Fruit fly (Drosophila melanogaster) whole organism, prepupa: Measurements from ENCODE around the gene gry.

ENCODE experiments used
- Blimp-1 ChIP-seq: fragments of 200-800 bp; sonication (Bioruptor generic); optimal IDR thresholded peaks from 3 replicates; lab custom pipeline; 2017; ENCODE audit warnings: missing biosample characterization, missing genetic modification characterization, mild to moderate bottlenecking, moderate library complexity, missing genetic modification reagents
- CG10631 ChIP-seq: fragments of 200-800 bp; sonication (Bioruptor generic); optimal IDR thresholded peaks from 2 replicates; lab custom pipeline; 2016; ENCODE audit warnings: missing biosample characterization, missing genetic modification characterization
- CG10669 ChIP-seq: fragments of 200-800 bp; sonication (Bioruptor generic); optimal IDR thresholded peaks from 3 replicates; lab custom pipeline; 2018; ENCODE audit warnings: missing biosample characterization, mild to moderate bottlenecking, missing genetic modification characterization, moderate library complexity
- CG11294 ChIP-seq: fragments of 200-800 bp; sonication (Bioruptor generic); IDR thresholded peaks from 2 replicates; pipeline ENCODE4 v1.3.6; 2022; ENCODE audit warnings: missing biosample characterization, missing genetic modification characterization
- CG11762 ChIP-seq: fragments of 200-800 bp; sonication (Bioruptor generic); optimal IDR thresholded peaks from 3 replicates; lab custom pipeline; 2016; ENCODE audit warnings: missing biosample characterization, missing genetic modification characterization; ENCODE audit not compliant: insufficient read depth
- CG11902 ChIP-seq: fragments of 200-800 bp; sonication (Bioruptor generic); optimal IDR thresholded peaks from 3 replicates; lab custom pipeline; 2016; ENCODE audit warnings: missing biosample characterization, missing genetic modification characterization
- CG15336 ChIP-seq: fragments of 200-800 bp; sonication (Bioruptor generic); IDR thresholded peaks from 2 replicates; pipeline ENCODE4 v1.3.6; 2022; ENCODE audit warnings: missing biosample characterization, missing genetic modification characterization
- CG1621 ChIP-seq: fragments of 200-800 bp; sonication (Bioruptor generic); optimal IDR thresholded peaks from 3 replicates; lab custom pipeline; 2018; ENCODE audit warnings: missing biosample characterization, mild to moderate bottlenecking, missing genetic modification characterization
- CG16779 ChIP-seq: fragments of 200-800 bp; sonication (Bioruptor generic); optimal IDR thresholded peaks from 3 replicates; lab custom pipeline; 2017; ENCODE audit warnings: missing biosample characterization, mild to moderate bottlenecking, missing genetic modification characterization
- CG31627 ChIP-seq: fragments of 200-800 bp; sonication (Bioruptor generic); optimal IDR thresholded peaks from 3 replicates; lab custom pipeline; 2016; ENCODE audit warnings: missing biosample characterization, missing genetic modification characterization
- CG32006 ChIP-seq: fragments of 200-800 bp; sonication (Bioruptor generic); optimal IDR thresholded peaks from 3 replicates; lab custom pipeline; 2017; ENCODE audit warnings: missing biosample characterization, mild to moderate bottlenecking, missing genetic modification characterization
- CG3919 ChIP-seq: fragments of 200-800 bp; sonication (Bioruptor generic); optimal IDR thresholded peaks from 3 replicates; lab custom pipeline; 2016; ENCODE audit warnings: missing biosample characterization, missing genetic modification characterization
- CG6163 ChIP-seq: fragments of 200-800 bp; sonication (Bioruptor generic); IDR thresholded peaks from 3 replicates; pipeline ENCODE4 v1.3.6; 2022; ENCODE audit warnings: missing biosample characterization, missing genetic modification characterization
- CG6276 ChIP-seq: fragments of 200-800 bp; sonication (Bioruptor generic); optimal IDR thresholded peaks from 2 replicates; lab custom pipeline; 2017; ENCODE audit warnings: missing biosample characterization, mild to moderate bottlenecking, missing genetic modification characterization
- CG6808 ChIP-seq: fragments of 200-800 bp; sonication (Bioruptor generic); optimal IDR thresholded peaks from 3 replicates; lab custom pipeline; 2017; ENCODE audit warnings: missing biosample characterization, missing genetic modification characterization, mild to moderate bottlenecking, moderate library complexity, missing genetic modification reagents
- CG6854 ChIP-seq: fragments of 200-800 bp; sonication (Bioruptor generic); optimal IDR thresholded peaks from 2 replicates; lab custom pipeline; 2017; ENCODE audit warnings: missing biosample characterization, mild to moderate bottlenecking, missing genetic modification characterization
- CG9139 ChIP-seq: fragments of 200-800 bp; sonication (Bioruptor generic); optimal IDR thresholded peaks from 3 replicates; lab custom pipeline; 2017; ENCODE audit warnings: missing biosample characterization, mild to moderate bottlenecking, missing genetic modification characterization
- Eip78C ChIP-seq: fragments of 200-800 bp; sonication (Bioruptor generic); peaks from one replicate; lab custom pipeline; 2016; ENCODE audit warnings: missing biosample characterization, missing genetic modification characterization
- Ets21C ChIP-seq: fragments of 200-800 bp; sonication (Bioruptor generic); optimal IDR thresholded peaks from 3 replicates; lab custom pipeline; 2016; ENCODE audit warnings: missing biosample characterization, missing genetic modification characterization
- Ets96B ChIP-seq: fragments of 200-800 bp; optimal IDR thresholded peaks from 2 replicates; lab custom pipeline; 2019; ENCODE audit warnings: missing biosample characterization, mild to moderate bottlenecking, missing genetic modification characterization, moderate library complexity
- Gug ChIP-seq: fragments of 200-800 bp; sonication (Bioruptor generic); IDR thresholded peaks from 2 replicates; pipeline ENCODE4 v1.3.6; 2022; ENCODE audit warnings: missing biosample characterization, missing genetic modification characterization
- Hr38 ChIP-seq: sonication (Bioruptor generic); optimal IDR thresholded peaks from 2 replicates; lab custom pipeline; 2016; ENCODE audit warnings: missing biosample characterization, missing genetic modification characterization
- Hr39 ChIP-seq: fragments of 200-800 bp; sonication (Bioruptor generic); optimal IDR thresholded peaks from 2 replicates; lab custom pipeline; 2016; ENCODE audit warnings: missing biosample characterization, missing genetic modification characterization
- Hr4 ChIP-seq: fragments of 200-800 bp; sonication (Bioruptor generic); optimal IDR thresholded peaks from 3 replicates; lab custom pipeline; 2016; ENCODE audit warnings: missing biosample characterization, missing genetic modification characterization
- Met ChIP-seq: fragments of 200-800 bp; sonication (Bioruptor generic); optimal IDR thresholded peaks from 3 replicates; lab custom pipeline; 2016; ENCODE audit warnings: missing biosample characterization, missing genetic modification characterization
- OdsH ChIP-seq: fragments of 200-800 bp; sonication (Bioruptor generic); optimal IDR thresholded peaks from 3 replicates; lab custom pipeline; 2016; ENCODE audit warnings: missing biosample characterization, missing genetic modification characterization
- Smox ChIP-seq: fragments of 200-800 bp; sonication (Bioruptor generic); optimal IDR thresholded peaks from 3 replicates; lab custom pipeline; 2016; ENCODE audit warnings: missing biosample characterization, missing genetic modification characterization
- Sox14 ChIP-seq: fragments of 200-800 bp; sonication (Bioruptor generic); optimal IDR thresholded peaks from 3 replicates; lab custom pipeline; 2016; ENCODE audit warnings: missing biosample characterization, missing genetic modification characterization
- acj6 ChIP-seq: fragments of 200-800 bp; sonication (Bioruptor generic); optimal IDR thresholded peaks from 3 replicates; lab custom pipeline; 2016; ENCODE audit warnings: missing biosample characterization, missing genetic modification characterization
- cyc ChIP-seq: fragments of 200-800 bp; sonication (Bioruptor generic); optimal IDR thresholded peaks from 3 replicates; lab custom pipeline; 2016; ENCODE audit warnings: missing biosample characterization, missing genetic modification characterization
- dsx ChIP-seq: fragments of 200-800 bp; optimal IDR thresholded peaks from 3 replicates; lab custom pipeline; 2019; ENCODE audit warnings: missing biosample characterization, mild to moderate bottlenecking, missing genetic modification characterization, moderate library complexity; ENCODE audit not compliant: poor library complexity, severe bottlenecking
- esn ChIP-seq: fragments of 200-800 bp; sonication (Bioruptor generic); optimal IDR thresholded peaks from 2 replicates; lab custom pipeline; 2016; ENCODE audit warnings: missing biosample characterization, mild to moderate bottlenecking, missing genetic modification characterization, moderate library complexity
- fd59A ChIP-seq: fragments of 200-800 bp; sonication (Bioruptor generic); optimal IDR thresholded peaks from 2 replicates; lab custom pipeline; 2017; ENCODE audit warnings: missing biosample characterization, mild to moderate bottlenecking, missing genetic modification characterization, missing genetic modification reagents
- fd85E ChIP-seq: fragments of 200-800 bp; sonication (Bioruptor generic); optimal IDR thresholded peaks from 3 replicates; lab custom pipeline; 2016; ENCODE audit warnings: missing biosample characterization, missing genetic modification characterization
- fkh ChIP-seq: fragments of 200-800 bp; sonication (Bioruptor generic); optimal IDR thresholded peaks from 3 replicates; lab custom pipeline; 2017; ENCODE audit warnings: missing biosample characterization, mild to moderate bottlenecking, missing genetic modification characterization, moderate library complexity
- lz ChIP-seq: fragments of 200-800 bp; sonication (Bioruptor generic); optimal IDR thresholded peaks from 3 replicates; lab custom pipeline; 2016; ENCODE audit warnings: missing biosample characterization, missing genetic modification characterization
- net ChIP-seq: fragments of 200-800 bp; sonication (Bioruptor generic); optimal IDR thresholded peaks from 3 replicates; lab custom pipeline; 2016; ENCODE audit warnings: missing biosample characterization, missing genetic modification characterization
- pdm3 ChIP-seq: fragments of 200-800 bp; sonication (Bioruptor generic); optimal IDR thresholded peaks from 3 replicates; lab custom pipeline; 2016; ENCODE audit warnings: missing biosample characterization, missing genetic modification characterization
- salr ChIP-seq, 2 experiments: fragments of 200-800 bp; sonication (Bioruptor generic); optimal IDR thresholded peaks; 3 replicates each; lab custom pipeline; 2016 to 2018; ENCODE audit warnings: missing biosample characterization in 2 of 2, missing genetic modification characterization in 2 of 2, mild to moderate bottlenecking in 1 of 2
- ss ChIP-seq, 2 experiments: fragments of 200-800 bp; sonication (Bioruptor generic); optimal IDR thresholded peaks; 2 replicates in 1 of 2; 3 replicates in 1 of 2; lab custom pipeline; 2017 to 2018; ENCODE audit warnings: mild to moderate bottlenecking in 2 of 2, missing biosample characterization in 2 of 2, missing genetic modification characterization in 2 of 2, moderate library complexity in 1 of 2
- svp ChIP-seq: fragments of 200-800 bp; sonication (Bioruptor generic); peaks from one replicate; lab custom pipeline; 2016; ENCODE audit warnings: missing biosample characterization, missing genetic modification characterization
- topi ChIP-seq: fragments of 200-800 bp; sonication (Bioruptor generic); optimal IDR thresholded peaks from 3 replicates; lab custom pipeline; 2016; ENCODE audit warnings: missing biosample characterization, missing genetic modification characterization
- vri ChIP-seq: fragments of 200-800 bp; sonication (Bioruptor generic); optimal IDR thresholded peaks from 3 replicates; lab custom pipeline; 2016; ENCODE audit warnings: missing biosample characterization, mild to moderate bottlenecking, missing genetic modification characterization

Gene gry

dm6 chr3L:3194059-3194458 is 4.8 kb upstream of the gry start (continued):
- TF ChIP-seq net (GFP tag; lab: Kevin White, UChicago), result peak; percentile 98
- TF ChIP-seq vri (GFP tag; lab: Kevin White, UChicago), result peak; percentile 94
- peak; percentile 93 for TF ChIP-seq fd85E (GFP tag; lab: Kevin White, UChicago)
- peak; percentile 15 for TF ChIP-seq fkh (GFP tag; lab: Kevin White, UChicago)
- peak; percentile 98 for TF ChIP-seq CG6276 (GFP tag; lab: Kevin White, UChicago)
- peak; percentile 97 for TF ChIP-seq acj6 (GFP tag; lab: Kevin White, UChicago)
- peak; percentile 96 for TF ChIP-seq Hr4 (GFP tag; lab: Kevin White, UChicago)
- peak; percentile 93 for TF ChIP-seq CG16779 (tag; lab: Kevin White, UChicago)
- peak; percentile 99 for TF ChIP-seq CG15336 (GFP tag; lab: Robert Waterston, UW)
- peak; percentile 94 for TF ChIP-seq CG11294 (GFP tag; lab: Robert Waterston, UW)
- peak; percentile 98 for TF ChIP-seq OdsH (GFP tag; lab: Kevin White, UChicago)
- TF ChIP-seq CG6163 (GFP tag; lab: Robert Waterston, UW), result peak; percentile 99
- TF ChIP-seq pdm3, result peak; percentile 97
- TF ChIP-seq CG10631 (GFP tag; lab: Kevin White, UChicago), result peak; percentile 98
- TF ChIP-seq topi (GFP tag; lab: Kevin White, UChicago), result peak; percentile 96
- peak; percentile 97 for TF ChIP-seq Met (GFP tag; lab: Kevin White, UChicago)
- TF ChIP-seq Ets21C (GFP tag; lab: Kevin White, UChicago), result peak; percentile 82
- TF ChIP-seq Gug (GFP tag; lab: Robert Waterston, UW), result peak; percentile 98
- TF ChIP-seq Hr38 (GFP tag; lab: Kevin White, UChicago), result no peak
- peak; percentile 93 for TF ChIP-seq CG11902 (GFP tag; lab: Kevin White, UChicago)
- TF ChIP-seq, all 60 proteins: peak for 59

- TF ChIP-seq Ets21C (GFP tag; lab: Kevin White, UChicago), result peak; percentile 5
- peak; percentile 9 for TF ChIP-seq dsx
- TF ChIP-seq Sox14, result peak; percentile 29
- no peak for TF ChIP-seq CG11762 (GFP tag; lab: Kevin White, UChicago)
- TF ChIP-seq svp, result peak; percentile 65
- TF ChIP-seq Smox (GFP tag; lab: Kevin White, UChicago), result peak; percentile 31
- peak; percentile 3 for TF ChIP-seq CG6808 (GFP tag; lab: Kevin White, UChicago)
- TF ChIP-seq ss (GFP tag; optimal IDR thresholded peaks at IDR 0.05; lab: Kevin White, UChicago), result peak in 1 of 2 experiments; percentile 23
- TF ChIP-seq CG6854 (GFP tag; lab: Kevin White, UChicago), result peak; percentile 26
- TF ChIP-seq cyc, result peak; percentile 17
- peak; percentile 33 for TF ChIP-seq topi (GFP tag; lab: Kevin White, UChicago)
- no peak for TF ChIP-seq CG6276 (GFP tag; lab: Kevin White, UChicago)
- no peak for TF ChIP-seq CG16779 (tag; lab: Kevin White, UChicago)
- TF ChIP-seq Eip78C (GFP tag; lab: Kevin White, UChicago), result peak; percentile 56
- no peak for TF ChIP-seq net (GFP tag; lab: Kevin White, UChicago)
- peak; percentile 26 for TF ChIP-seq pdm3
- no peak for TF ChIP-seq CG10669 (GFP tag; lab: Kevin White, UChicago)
- no peak for TF ChIP-seq OdsH (GFP tag; lab: Kevin White, UChicago)
- TF ChIP-seq lz (GFP tag; lab: Kevin White, UChicago), result peak; percentile 38
- peak; percentile 20 for TF ChIP-seq Hr39 (GFP tag; lab: Kevin White, UChicago)
- TF ChIP-seq esn (GFP tag; lab: Kevin White, UChicago), result peak; percentile 45
- TF ChIP-seq CG31627, result peak; percentile 28
Observed at dm6 chr3L:3197464-3197863, 1.4 kb upstream of the gry start, which contains the start of gene CG14966. Gene CG14966 (minus strand): TSS chr3L:3197631.

dm6 chr3L:3203062-3203461 is 4.2 kb downstream of the gry start, which contains the start of gene CG32271:
Gene CG32271 (minus strand): TSS chr3L:3203162.
- TF ChIP-seq CG9139, result no peak
- no peak for TF ChIP-seq CG6808 (GFP tag; lab: Kevin White, UChicago)
- TF ChIP-seq fd59A (GFP tag; lab: Kevin White, UChicago), result no peak
- TF ChIP-seq Ets96B (tag; lab: Kevin White, UChicago), result no peak
- TF ChIP-seq Smox (GFP tag; lab: Kevin White, UChicago), result no peak
- no peak for TF ChIP-seq Ets21C (GFP tag; lab: Kevin White, UChicago)
- no peak for TF ChIP-seq Blimp-1 (GFP tag; lab: Kevin White, UChicago)
- TF ChIP-seq CG3919 (GFP tag; lab: Kevin White, UChicago), result no peak
- TF ChIP-seq svp, result no peak
- TF ChIP-seq lz (GFP tag; lab: Kevin White, UChicago), result no peak
- no peak for TF ChIP-seq salr (GFP tag; optimal IDR thresholded peaks at IDR 0.05; lab: Kevin White, UChicago)
- TF ChIP-seq acj6 (GFP tag; lab: Kevin White, UChicago), result no peak
- TF ChIP-seq CG32006, result no peak
- no peak for TF ChIP-seq dsx
- no peak for TF ChIP-seq CG6276 (GFP tag; lab: Kevin White, UChicago)
- no peak for TF ChIP-seq CG16779 (tag; lab: Kevin White, UChicago)
- TF ChIP-seq CG1621 (tag; lab: Kevin White, UChicago), result no peak
- TF ChIP-seq CG31627, result no peak
